Worm (Caenorhabditis elegans) whole organism, L1 larva: ENCODE data around the gene C33A12.3.

ENCODE experiments used
- C04F5.9 ChIP-seq: sonication (generic microtip); optimal IDR thresholded peaks from 2 replicates; lab custom pipeline; 2016; ENCODE audit warnings: missing genetic modification characterization, missing compliant biosample characterization
- C16A3.4 ChIP-seq: fragments of 150-350 bp; optimal IDR thresholded peaks from 2 replicates; lab custom pipeline; 2014; ENCODE audit warnings: missing biosample characterization, missing genetic modification characterization
- C34B4.2 ChIP-seq: sonication (generic microtip); optimal IDR thresholded peaks from 2 replicates; lab custom pipeline; 2017; ENCODE audit warnings: mild to moderate bottlenecking, missing genetic modification characterization, missing compliant biosample characterization
- Y116A8C.19 ChIP-seq: sonication (generic microtip); optimal IDR thresholded peaks from 2 replicates; lab custom pipeline; 2016; ENCODE audit warnings: missing compliant biosample characterization, missing genetic modification characterization, borderline replicate concordance
- alr-1 ChIP-seq: fragments of 200-800 bp; sonication (Bioruptor generic); optimal IDR thresholded peaks from 2 replicates; lab custom pipeline; 2018; ENCODE audit warnings: borderline replicate concordance, mild to moderate bottlenecking, missing genetic modification characterization, missing compliant biosample characterization
- aly-2 ChIP-seq: fragments of 150-350 bp; optimal IDR thresholded peaks from 2 replicates; lab custom pipeline; 2014; ENCODE audit warnings: missing biosample characterization, missing genetic modification characterization
- ama-1 ChIP-seq: fragments of 150-350 bp; optimal IDR thresholded peaks from 2 replicates; lab custom pipeline; 2014
- blmp-1 ChIP-seq: fragments of 150-350 bp; optimal IDR thresholded peaks from 2 replicates; lab custom pipeline; 2014; ENCODE audit warnings: missing biosample characterization, missing genetic modification characterization
- ceh-63 ChIP-seq: fragments of 200-800 bp; sonication (Bioruptor generic); optimal IDR thresholded peaks from 2 replicates; lab custom pipeline; 2018; ENCODE audit warnings: mild to moderate bottlenecking, missing genetic modification characterization, missing compliant biosample characterization
- ceh-88 ChIP-seq: fragments of 200-800 bp; sonication (Bioruptor generic); IDR thresholded peaks from 2 replicates; pipeline ENCODE4 v1.3.6; 2022; ENCODE audit warnings: missing genetic modification characterization, missing compliant biosample characterization
- ceh-90 ChIP-seq: sonication (generic microtip); optimal IDR thresholded peaks from 2 replicates; lab custom pipeline; 2016; ENCODE audit warnings: missing genetic modification characterization, missing compliant biosample characterization
- ces-1 ChIP-seq: fragments of 150-350 bp; optimal IDR thresholded peaks from 2 replicates; lab custom pipeline; 2014; ENCODE audit warnings: missing biosample characterization, missing genetic modification reagents, missing genetic modification characterization
- dpl-1 ChIP-seq, 3 experiments: fragments of 150-350 bp in 2 of 3; sonication (generic microtip) in 1 of 3; optimal IDR thresholded peaks; 2 replicates each; lab custom pipeline; 2014 to 2017; ENCODE audit warnings: missing biosample characterization in 3 of 3, missing genetic modification characterization in 3 of 3, missing genetic modification reagents in 3 of 3
- efl-3 ChIP-seq: fragments of 200-800 bp; sonication (Bioruptor generic); optimal IDR thresholded peaks from 2 replicates; lab custom pipeline; 2018; ENCODE audit warnings: mild to moderate bottlenecking, missing genetic modification characterization, missing compliant biosample characterization
- egl-13 ChIP-seq: sonication (generic microtip); optimal IDR thresholded peaks from 2 replicates; lab custom pipeline; 2016; ENCODE audit warnings: missing genotype, missing genetic modification reagents, missing genetic modification characterization, missing compliant biosample characterization
- elt-2 ChIP-seq: sonication (generic microtip); optimal IDR thresholded peaks from 2 replicates; lab custom pipeline; 2016; ENCODE audit warnings: missing genetic modification characterization, mild to moderate bottlenecking, inconsistent platforms, missing compliant biosample characterization, missing genetic modification reagents
- ets-5 ChIP-seq: fragments of 200-800 bp; sonication (Bioruptor generic); IDR thresholded peaks from 2 replicates; pipeline ENCODE4 v1.3.6; 2022; ENCODE audit warnings: missing genetic modification characterization, missing compliant biosample characterization
- fkh-10 ChIP-seq: sonication (generic microtip); optimal IDR thresholded peaks from 2 replicates; lab custom pipeline; 2017; ENCODE audit warnings: missing biosample characterization, missing genetic modification reagents, missing genetic modification characterization
- fkh-8 ChIP-seq: sonication (generic microtip); optimal IDR thresholded peaks from 2 replicates; lab custom pipeline; 2016; ENCODE audit warnings: mild to moderate bottlenecking, missing genetic modification characterization, missing compliant biosample characterization
- hlh-17 ChIP-seq: fragments of 200-800 bp; sonication (Bioruptor generic); optimal IDR thresholded peaks from 2 replicates; lab custom pipeline; 2018; ENCODE audit warnings: missing genetic modification characterization, mild to moderate bottlenecking, missing compliant biosample characterization, moderate library complexity, borderline replicate concordance
- hlh-4 ChIP-seq: sonication (generic microtip); optimal IDR thresholded peaks from 2 replicates; lab custom pipeline; 2016; ENCODE audit warnings: mild to moderate bottlenecking, missing genetic modification characterization, missing compliant biosample characterization
- hpl-2 ChIP-seq: fragments of 150-350 bp; optimal IDR thresholded peaks from 2 replicates; lab custom pipeline; 2014; ENCODE audit warnings: missing biosample characterization, missing genetic modification reagents, missing genetic modification characterization
- isw-1 ChIP-seq: fragments of 200-800 bp; sonication (Bioruptor generic); IDR thresholded peaks from 2 replicates; pipeline ENCODE4 v1.3.6; 2022; ENCODE audit warnings: missing genetic modification characterization, missing compliant biosample characterization
- jun-1 ChIP-seq: fragments of 150-350 bp; optimal IDR thresholded peaks from 2 replicates; lab custom pipeline; 2014; ENCODE audit warnings: missing biosample characterization, missing genetic modification reagents, missing genetic modification characterization
- lin-13 ChIP-seq: fragments of 150-350 bp; optimal IDR thresholded peaks from 2 replicates; lab custom pipeline; 2014; ENCODE audit warnings: missing biosample characterization, missing genetic modification reagents, missing genetic modification characterization
- lin-14 ChIP-seq: fragments of 200-800 bp; sonication (Bioruptor generic); optimal IDR thresholded peaks from 2 replicates; lab custom pipeline; 2018; ENCODE audit warnings: mild to moderate bottlenecking, missing genetic modification characterization, moderate library complexity, missing compliant biosample characterization
- lin-15B ChIP-seq: fragments of 150-350 bp; sonication (generic microtip); optimal IDR thresholded peaks from 3 replicates; lab custom pipeline; 2014; ENCODE audit warnings: missing biosample characterization, missing genetic modification characterization
- lin-39 ChIP-seq: fragments of 150-350 bp; optimal IDR thresholded peaks from 2 replicates; lab custom pipeline; 2014; ENCODE audit warnings: missing biosample characterization, missing genetic modification reagents, missing genetic modification characterization
- mdl-1 ChIP-seq, 2 experiments: fragments of 150-350 bp; optimal IDR thresholded peaks; 2 replicates each; lab custom pipeline; 2014 to 2017; ENCODE audit warnings: missing biosample characterization in 2 of 2, missing genetic modification characterization in 2 of 2, inconsistent platforms in 1 of 2
- mep-1 ChIP-seq: fragments of 150-350 bp; optimal IDR thresholded peaks from 2 replicates; lab custom pipeline; 2014; ENCODE audit warnings: missing biosample characterization, missing genetic modification characterization
- nhr-19 ChIP-seq: fragments of 200-800 bp; sonication (Bioruptor generic); conservative IDR thresholded peaks from 2 replicates; pipeline ENCODE4 v1.3.6; 2022; ENCODE audit warnings: missing genetic modification characterization, missing compliant biosample characterization
- nhr-20 ChIP-seq: sonication (generic microtip); optimal IDR thresholded peaks from 2 replicates; lab custom pipeline; 2016; ENCODE audit warnings: mild to moderate bottlenecking, missing genetic modification characterization, missing compliant biosample characterization
- nhr-237 ChIP-seq: fragments of 150-350 bp; optimal IDR thresholded peaks from 2 replicates; lab custom pipeline; 2014; ENCODE audit warnings: missing biosample characterization, missing genetic modification characterization
- nhr-28 ChIP-seq: fragments of 150-350 bp; optimal IDR thresholded peaks from 2 replicates; lab custom pipeline; 2014; ENCODE audit warnings: missing biosample characterization, missing genetic modification characterization
- nhr-76 ChIP-seq: sonication (generic microtip); optimal IDR thresholded peaks from 2 replicates; lab custom pipeline; 2017; ENCODE audit warnings: missing biosample characterization, missing genetic modification characterization
- nhr-77 ChIP-seq: fragments of 150-350 bp; optimal IDR thresholded peaks from 2 replicates; lab custom pipeline; 2014; ENCODE audit warnings: missing biosample characterization, missing genetic modification characterization
- nhr-84 ChIP-seq: sonication (generic microtip); optimal IDR thresholded peaks from 2 replicates; lab custom pipeline; 2017; ENCODE audit warnings: missing biosample characterization, missing genetic modification characterization
- nhr-90 ChIP-seq: sonication (generic microtip); optimal IDR thresholded peaks from 2 replicates; lab custom pipeline; 2016; ENCODE audit warnings: mild to moderate bottlenecking, missing genetic modification characterization, missing compliant biosample characterization; ENCODE audit not compliant: poor library complexity
- pag-3 ChIP-seq: sonication (generic microtip); optimal IDR thresholded peaks from 2 replicates; lab custom pipeline; 2017; ENCODE audit warnings: missing genetic modification characterization, mild to moderate bottlenecking, missing compliant biosample characterization, antibody characterized with exemption, borderline replicate concordance; ENCODE audit not compliant: insufficient read depth
- pax-3 ChIP-seq: fragments of 200-800 bp; sonication (Bioruptor generic); optimal IDR thresholded peaks from 2 replicates; lab custom pipeline; 2018; ENCODE audit warnings: mild to moderate bottlenecking, missing genetic modification characterization, moderate library complexity, missing compliant biosample characterization
- rnt-1 ChIP-seq: sonication (generic microtip); optimal IDR thresholded peaks from 2 replicates; lab custom pipeline; 2016; ENCODE audit warnings: mild to moderate bottlenecking, missing genetic modification characterization, moderate library complexity, missing compliant biosample characterization
- snpc-4 ChIP-seq: fragments of 150-350 bp; optimal IDR thresholded peaks from 2 replicates; lab custom pipeline; 2014; ENCODE audit warnings: missing biosample characterization, missing genetic modification characterization
- snu-23 ChIP-seq: sonication (generic microtip); optimal IDR thresholded peaks from 2 replicates; lab custom pipeline; 2016; ENCODE audit warnings: missing genetic modification characterization, missing compliant biosample characterization
- swsn-7 ChIP-seq: sonication (generic microtip); optimal IDR thresholded peaks from 2 replicates; lab custom pipeline; 2016; ENCODE audit warnings: missing genetic modification characterization, missing compliant biosample characterization
- tbx-2 ChIP-seq: sonication (generic microtip); optimal IDR thresholded peaks from 2 replicates; lab custom pipeline; 2016; ENCODE audit warnings: missing genetic modification characterization, missing compliant biosample characterization
- unc-130 ChIP-seq: fragments of 150-350 bp; optimal IDR thresholded peaks from 2 replicates; lab custom pipeline; 2017; ENCODE audit warnings: missing biosample characterization, missing genetic modification characterization, inconsistent platforms
- unc-30 ChIP-seq: sonication (generic microtip); optimal IDR thresholded peaks from 2 replicates; lab custom pipeline; 2017; ENCODE audit warnings: missing biosample characterization, missing genetic modification characterization
- unc-62 ChIP-seq: fragments of 150-350 bp; optimal IDR thresholded peaks from 2 replicates; lab custom pipeline; 2014; ENCODE audit warnings: missing biosample characterization, missing genetic modification reagents, missing genetic modification characterization
- unc-86 ChIP-seq: sonication (generic microtip); optimal IDR thresholded peaks from 2 replicates; lab custom pipeline; 2016; ENCODE audit warnings: missing genetic modification characterization, missing compliant biosample characterization
- vab-15 ChIP-seq: sonication (generic microtip); optimal IDR thresholded peaks from 2 replicates; lab custom pipeline; 2017; ENCODE audit warnings: missing genotype, mild to moderate bottlenecking, missing genetic modification characterization, missing compliant biosample characterization
- zip-4 ChIP-seq: fragments of 200-800 bp; sonication (Bioruptor generic); optimal IDR thresholded peaks from 2 replicates; lab custom pipeline; 2018; ENCODE audit warnings: mild to moderate bottlenecking, missing genetic modification characterization, moderate library complexity, missing compliant biosample characterization
- ztf-11 ChIP-seq, 2 experiments: sonication (generic microtip); optimal IDR thresholded peaks; 2 replicates each; lab custom pipeline; 2016 to 2017; ENCODE audit warnings: missing genetic modification characterization in 2 of 2, missing biosample characterization in 1 of 2, missing compliant biosample characterization in 1 of 2
- ztf-4 ChIP-seq: fragments of 150-350 bp; optimal IDR thresholded peaks from 2 replicates; lab custom pipeline; 2014; ENCODE audit warnings: missing biosample characterization, missing genetic modification characterization

The C33A12.3 gene

DNA sequence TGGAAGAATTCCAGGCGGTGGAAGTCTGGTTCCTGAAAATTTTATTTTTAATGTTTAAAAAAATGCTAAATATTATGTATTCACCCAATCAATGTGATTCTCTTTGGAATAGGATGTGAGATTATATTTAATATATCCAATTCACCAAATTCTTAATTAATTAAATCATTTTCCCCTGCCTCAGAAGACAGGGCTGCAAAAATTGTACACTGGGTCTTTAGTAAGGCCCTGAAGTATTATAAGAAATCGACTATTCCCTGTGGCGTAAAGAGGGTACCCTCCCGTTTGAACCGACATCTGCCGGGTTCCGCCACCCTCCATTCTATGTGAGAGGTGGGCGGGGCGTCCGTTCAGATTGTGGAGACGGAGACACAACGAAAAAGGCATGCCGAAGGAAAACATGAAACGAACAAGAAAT is 1.6 kb downstream of the C33A12.3 start:
- TF ChIP-seq elt-2 (tag; lab: Kevin White, UChicago) (no peak), nhr-77 (tag; lab: Kevin White, UChicago) (no peak), Y116A8C.19 (no peak), tbx-2 (peak; percentile 82), hlh-17 (GFP tag; lab: Kevin White, UChicago) (no peak), ets-5 (GFP tag; lab: Robert Waterston, UW) (no peak), blmp-1 (tag; lab: Kevin White, UChicago) (peak; percentile 56), hpl-2 (GFP tag; lab: Kevin White, UChicago) (no peak), fkh-8 (tag; lab: Kevin White, UChicago) (peak; percentile 84), efl-3 (GFP tag; lab: Kevin White, UChicago) (peak; percentile 36), pag-3 (tag; lab: Kevin White, UChicago) (no peak), mdl-1 (tag; optimal IDR thresholded peaks at IDR 0.05; lab: Kevin White, UChicago) (peak in 1 of 2 experiments; percentile 76), unc-62 (GFP tag; lab: Kevin White, UChicago) (no peak), dpl-1 (GFP tag; optimal IDR thresholded peaks at IDR 0.05; lab: Kevin White, UChicago) (peak; percentile 33 to 54 (median 48)), ceh-63 (GFP tag; lab: Kevin White, UChicago) (no peak), nhr-19 (GFP tag; lab: Robert Waterston, UW) (peak; percentile 87), snu-23 (GFP tag; lab: Kevin White, UChicago) (peak; percentile 92), pax-3 (tag; lab: Kevin White, UChicago) (peak; percentile 67), ceh-88 (GFP tag; lab: Robert Waterston, UW) (no peak; the same call in 1 of the 2 replicates), mep-1 (tag; lab: Kevin White, UChicago) (peak; percentile 74), C34B4.2 (no peak), nhr-237 (tag; lab: Kevin White, UChicago) (peak; percentile 40), fkh-10 (GFP tag; lab: Kevin White, UChicago) (peak; percentile 29), lin-15B (tag; lab: Kevin White, UChicago) (peak; percentile 45), lin-14 (GFP tag; lab: Kevin White, UChicago) (peak; percentile 89), unc-30 (tag; lab: Kevin White, UChicago) (no peak), ztf-4 (tag; lab: Kevin White, UChicago) (peak; percentile 60), nhr-20 (tag; lab: Kevin White, UChicago) (peak; percentile 89), jun-1 (tag; lab: Kevin White, UChicago) (peak; percentile 52), unc-130 (tag; lab: Kevin White, UChicago) (peak; percentile 7), ceh-90 (tag; lab: Kevin White, UChicago) (no peak), hlh-4 (tag; lab: Kevin White, UChicago) (no peak), rnt-1 (tag; lab: Kevin White, UChicago) (peak; percentile 84), nhr-28 (tag; lab: Kevin White, UChicago) (no peak), egl-13 (peak; percentile 72), swsn-7 (tag; lab: Kevin White, UChicago) (peak; percentile 93), zip-4 (GFP tag; lab: Kevin White, UChicago) (peak; percentile 63), aly-2 (tag; lab: Kevin White, UChicago) (peak; percentile 89), lin-39 (tag; lab: Kevin White, UChicago) (peak; percentile 82), nhr-90 (tag; lab: Kevin White, UChicago) (peak; percentile 89), unc-86 (tag; lab: Kevin White, UChicago) (peak; percentile 82), C16A3.4 (peak; percentile 65), snpc-4 (peak; percentile 99), ama-1 (lab: Kevin White, UChicago) (peak; percentile 87), isw-1 (peak; percentile 49), nhr-84 (tag; lab: Kevin White, UChicago) (no peak), nhr-76 (tag; lab: Kevin White, UChicago) (no peak), vab-15 (tag; lab: Kevin White, UChicago) (no peak), ces-1 (GFP tag; lab: Kevin White, UChicago) (no peak), ztf-11 (tag; optimal IDR thresholded peaks at IDR 0.05; lab: Kevin White, UChicago) (peak in 1 of 2 experiments; percentile 84), lin-13 (GFP tag; lab: Kevin White, UChicago) (peak; percentile 70), alr-1 (tag; lab: Kevin White, UChicago) (no peak), C04F5.9 (tag; lab: Kevin White, UChicago) (peak; percentile 62)
